Fruit fly (Drosophila melanogaster): ENCODE results near the gene FucT6.
A peak's percentile ranks its signal among the peaks of the same experiment; 100 is the strongest.

FucT6 gene

dm6 chrX:11715263-11715659 lies 5.5 kb upstream of the FucT6 start, which contains the start of gene Amun (continued):
- TF ChIP-seq jing (GFP tag; optimal IDR thresholded peaks at IDR 0.05), result peak; percentile 15
- TF ChIP-seq CG9932 (GFP tag; IDR thresholded peaks at IDR 0.05), result peak; percentile 64
- peak; percentile 50 for TF ChIP-seq CG30403 (GFP tag; optimal IDR thresholded peaks at IDR 0.05)
- TF ChIP-seq MESR4 (GFP tag; optimal IDR thresholded peaks at IDR 0.05), result no peak
- peak; percentile 19 for TF ChIP-seq ash1 (GFP tag; optimal IDR thresholded peaks at IDR 0.05)
- TF ChIP-seq CG17385 (GFP tag; optimal IDR thresholded peaks at IDR 0.05), result no peak
- TF ChIP-seq CG31365 (tag; optimal IDR thresholded peaks at IDR 0.05), result no peak
- no peak for TF ChIP-seq CG9437 (GFP tag; optimal IDR thresholded peaks at IDR 0.05)
- TF ChIP-seq CG15601 (tag; optimal IDR thresholded peaks at IDR 0.05), result no peak
- TF ChIP-seq CG5180 (GFP tag; optimal IDR thresholded peaks at IDR 0.05), result no peak
- TF ChIP-seq CG7745 (tag; optimal IDR thresholded peaks at IDR 0.05), result no peak
- TF ChIP-seq Sry-δ (GFP tag; optimal IDR thresholded peaks at IDR 0.05), result no peak
- TF ChIP-seq slp2 (GFP tag; optimal IDR thresholded peaks at IDR 0.05), result peak; percentile 12
- TF ChIP-seq CG14441 (GFP tag; IDR thresholded peaks at IDR 0.05), result peak; percentile 50
- no peak for TF ChIP-seq run (tag; optimal IDR thresholded peaks at IDR 0.05)
- TF ChIP-seq C15 (GFP tag; IDR thresholded peaks at IDR 0.05), result 0 out of 3 replicates have a peak, but pooled peaks have one; percentile 17
- TF ChIP-seq Xrp1 (GFP tag; IDR thresholded peaks at IDR 0.05), result 0 out of 2 replicates have a peak, but pooled peaks have one; percentile 29
- no peak for TF ChIP-seq D19A (tag; optimal IDR thresholded peaks at IDR 0.05)
- TF ChIP-seq Ssrp (tag; optimal IDR thresholded peaks at IDR 0.05), result peak; percentile 21
- peak; percentile 62 for TF ChIP-seq CG2120 (GFP tag; optimal IDR thresholded peaks at IDR 0.05)
- TF ChIP-seq CkIIα-i1 (GFP tag; IDR thresholded peaks at IDR 0.05), result no peak
- TF ChIP-seq CG3995 (GFP tag; optimal IDR thresholded peaks at IDR 0.05), result no peak
- no peak for TF ChIP-seq CG13296 (GFP tag; optimal IDR thresholded peaks at IDR 0.05)
- TF ChIP-seq cato (GFP tag; optimal IDR thresholded peaks at IDR 0.05; ENCODE audit: borderline replicate concordance), result no peak
- TF ChIP-seq CG11398 (GFP tag; optimal IDR thresholded peaks at IDR 0.05), result no peak
- TF ChIP-seq Ravus (GFP tag; IDR thresholded peaks at IDR 0.05), result no peak
- no peak for TF ChIP-seq NC2α (GFP tag; optimal IDR thresholded peaks at IDR 0.05)
- TF ChIP-seq Vsx1 (GFP tag; optimal IDR thresholded peaks at IDR 0.05), result no peak
- no peak for TF ChIP-seq Doc2 (GFP tag; IDR thresholded peaks at IDR 0.05)
- no peak for TF ChIP-seq Scr (GFP tag; IDR thresholded peaks at IDR 0.05; ENCODE audit: partially characterized antibody)
- TF ChIP-seq CG32532 (GFP tag; IDR thresholded peaks at IDR 0.05), result peak; percentile 71
- TF ChIP-seq caup (GFP tag; optimal IDR thresholded peaks at IDR 0.05; ENCODE audit: severe bottlenecking), result no peak
- no peak for TF ChIP-seq CG6683 (GFP tag; optimal IDR thresholded peaks at IDR 0.05)
- TF ChIP-seq Dbx (GFP tag; IDR thresholded peaks at IDR 0.05), result peak; percentile 7; the same call in 1 of the 3 replicates
- TF ChIP-seq Camta (GFP tag; optimal IDR thresholded peaks at IDR 0.05), result no peak
- peak; percentile 15 for TF ChIP-seq fu2 (GFP tag; optimal IDR thresholded peaks at IDR 0.05)
- TF ChIP-seq oc (tag; optimal IDR thresholded peaks at IDR 0.05), result no peak
- no peak for TF ChIP-seq CG7372 (GFP tag; IDR thresholded peaks at IDR 0.05)
- TF ChIP-seq CG6813 (GFP tag; optimal IDR thresholded peaks at IDR 0.05), result peak; percentile 44
- no peak for TF ChIP-seq Dip2 (GFP tag; IDR thresholded peaks at IDR 0.05)
- TF ChIP-seq ro (GFP tag; IDR thresholded peaks at IDR 0.05), result no peak
- peak; percentile 21; the same call in 1 of the 3 replicates for TF ChIP-seq Aef1 (GFP tag; IDR thresholded peaks at IDR 0.05)
- no peak for TF ChIP-seq fd102C (GFP tag; optimal IDR thresholded peaks at IDR 0.05)
- TF ChIP-seq D (optimal IDR thresholded peaks at IDR 0.05), result no peak
- no peak for TF ChIP-seq D (GFP tag; optimal IDR thresholded peaks at IDR 0.05)
- TF ChIP-seq CG12071 (GFP tag; optimal IDR thresholded peaks at IDR 0.05), result peak; percentile 31
- peak; percentile 6 for TF ChIP-seq CG2712 (tag; optimal IDR thresholded peaks at IDR 0.05)
- TF ChIP-seq seq (GFP tag; IDR thresholded peaks at IDR 0.05), result no peak
- TF ChIP-seq Meics (GFP tag; optimal IDR thresholded peaks at IDR 0.05), result no peak
- no peak for TF ChIP-seq CG12942 (GFP tag; optimal IDR thresholded peaks at IDR 0.05)
- no peak for TF ChIP-seq dm (GFP tag; optimal IDR thresholded peaks at IDR 0.05)
- TF ChIP-seq CG8765 (GFP tag; IDR thresholded peaks at IDR 0.05), result no peak

Measured in whole organism, embryonic.